Fruit fly (Drosophila melanogaster) whole organism, embryonic: ENCODE measurements around the gene Mrtf.
A peak's percentile ranks its signal among the peaks of the same experiment; 100 is the strongest.

Experiments used
- Ada2b ChIP-seq: fragments of 200-800 bp; sonication (Bioruptor generic); IDR thresholded peaks from 2 replicates; pipeline ENCODE4 v1.3.6; 2022; ENCODE audit warnings: missing biosample characterization, missing genetic modification characterization
- Adf1 ChIP-seq: fragments of 200-800 bp; sonication (Bioruptor generic); IDR thresholded peaks from 2 replicates; pipeline ENCODE4 v1.3.6; 2022; ENCODE audit warnings: missing biosample characterization, missing genetic modification characterization
- BEAF-32 ChIP-seq: fragments of 200-800 bp; sonication (Bioruptor generic); optimal IDR thresholded peaks from 3 replicates; lab custom pipeline; 2017; ENCODE audit warnings: missing biosample characterization, missing genetic modification characterization, mild to moderate bottlenecking, moderate library complexity, missing genetic modification reagents
- Blimp-1 ChIP-seq: fragments of 200-800 bp; sonication (Bioruptor generic); optimal IDR thresholded peaks from 3 replicates; lab custom pipeline; 2018; ENCODE audit warnings: missing biosample characterization, missing genetic modification characterization, mild to moderate bottlenecking, moderate library complexity, missing genetic modification reagents
- CG10321 ChIP-seq: fragments of 200-800 bp; sonication (Bioruptor generic); IDR thresholded peaks from 2 replicates; pipeline ENCODE4 v1.3.6; 2022; ENCODE audit warnings: missing biosample characterization, missing genetic modification characterization
- CG11504 ChIP-seq: fragments of 200-800 bp; sonication (Bioruptor generic); optimal IDR thresholded peaks from 3 replicates; lab custom pipeline; 2019; ENCODE audit warnings: missing biosample characterization, mild to moderate bottlenecking, missing genetic modification characterization, moderate library complexity
- CG12104 ChIP-seq: fragments of 200-800 bp; sonication (Bioruptor generic); optimal IDR thresholded peaks from 3 replicates; lab custom pipeline; 2016; ENCODE audit warnings: missing biosample characterization, missing genetic modification characterization
- CG14441 ChIP-seq: fragments of 200-800 bp; sonication (Bioruptor generic); IDR thresholded peaks from 2 replicates; pipeline ENCODE4 v1.3.6; 2022; ENCODE audit warnings: missing biosample characterization, missing genetic modification characterization
- CG15479 ChIP-seq: fragments of 200-800 bp; sonication (Bioruptor generic); optimal IDR thresholded peaks from 3 replicates; lab custom pipeline; 2019; ENCODE audit warnings: missing biosample characterization, mild to moderate bottlenecking, missing genetic modification characterization, moderate library complexity
- CG17612 ChIP-seq: fragments of 200-800 bp; sonication (Bioruptor generic); IDR thresholded peaks from 2 replicates; pipeline ENCODE4 v1.3.6; 2022; ENCODE audit warnings: missing biosample characterization, missing genetic modification characterization
- CG17829 ChIP-seq: fragments of 200-800 bp; optimal IDR thresholded peaks from 2 replicates; lab custom pipeline; 2019; ENCODE audit warnings: missing biosample characterization, mild to moderate bottlenecking, missing genetic modification characterization, moderate library complexity
- CG18262 ChIP-seq: fragments of 200-800 bp; optimal IDR thresholded peaks from 3 replicates; lab custom pipeline; 2019; ENCODE audit warnings: missing biosample characterization, mild to moderate bottlenecking, missing genetic modification characterization, moderate library complexity
- CG1832 ChIP-seq: fragments of 200-800 bp; sonication (Bioruptor generic); optimal IDR thresholded peaks from 2 replicates; lab custom pipeline; 2017; ENCODE audit warnings: missing biosample characterization, mild to moderate bottlenecking, missing genetic modification characterization, inconsistent platforms
- CG2116 ChIP-seq: fragments of 200-800 bp; sonication (Bioruptor generic); optimal IDR thresholded peaks from 3 replicates; lab custom pipeline; 2018; ENCODE audit warnings: missing biosample characterization, mild to moderate bottlenecking, missing genetic modification characterization
- CG2199 ChIP-seq: fragments of 200-800 bp; sonication (Bioruptor generic); IDR thresholded peaks from 3 replicates; pipeline ENCODE4 v1.3.6; 2022; ENCODE audit warnings: missing biosample characterization, missing genetic modification characterization
- CG2712 ChIP-seq: fragments of 200-800 bp; optimal IDR thresholded peaks from 3 replicates; lab custom pipeline; 2019; ENCODE audit warnings: missing biosample characterization, mild to moderate bottlenecking, missing genetic modification characterization, moderate library complexity
- CG32772 ChIP-seq: fragments of 200-800 bp; sonication (Bioruptor generic); IDR thresholded peaks from 2 replicates; pipeline ENCODE4 v1.3.6; 2022; ENCODE audit warnings: missing biosample characterization, missing genetic modification characterization
- CG4424 ChIP-seq: fragments of 200-800 bp; sonication (Bioruptor generic); optimal IDR thresholded peaks from 3 replicates; lab custom pipeline; 2016; ENCODE audit warnings: missing biosample characterization, missing genetic modification characterization
- CG7745 ChIP-seq: fragments of 200-800 bp; sonication (Bioruptor generic); optimal IDR thresholded peaks from 2 replicates; lab custom pipeline; 2018; ENCODE audit warnings: missing biosample characterization, mild to moderate bottlenecking, missing genetic modification characterization, moderate library complexity
- CG8290 ChIP-seq, 3 experiments: fragments of 200-800 bp; sonication (Bioruptor generic); optimal IDR thresholded peaks; 2 replicates each; lab custom pipeline; 2016 to 2019; ENCODE audit warnings: missing biosample characterization in 3 of 3, missing genetic modification characterization in 3 of 3, mild to moderate bottlenecking in 2 of 3, moderate library complexity in 1 of 3
- CG9876 ChIP-seq: fragments of 200-800 bp; sonication (Bioruptor generic); optimal IDR thresholded peaks from 2 replicates; lab custom pipeline; 2016; ENCODE audit warnings: missing biosample characterization, missing genetic modification characterization
- D ChIP-seq, 2 experiments: fragments of 200-800 bp in 1 of 2; fragments of >200 bp in 1 of 2; sonication (Bioruptor generic) in 1 of 2; optimal IDR thresholded peaks; 2 replicates in 1 of 2; 3 replicates in 1 of 2; lab custom pipeline; 2017; ENCODE audit warnings: mild to moderate bottlenecking in 1 of 2, missing biosample characterization in 1 of 2, missing genetic modification characterization in 1 of 2, missing genetic modification reagents in 1 of 2
- D19A ChIP-seq: fragments of 200-800 bp; optimal IDR thresholded peaks from 3 replicates; lab custom pipeline; 2019; ENCODE audit warnings: missing biosample characterization, mild to moderate bottlenecking, missing genetic modification characterization, moderate library complexity
- D19B ChIP-seq: fragments of 200-800 bp; sonication (Bioruptor generic); optimal IDR thresholded peaks from 2 replicates; lab custom pipeline; 2017; ENCODE audit warnings: missing biosample characterization, mild to moderate bottlenecking, missing genetic modification characterization
- Dek ChIP-seq: fragments of 200-800 bp; sonication (Bioruptor generic); optimal IDR thresholded peaks from 3 replicates; lab custom pipeline; 2019; ENCODE audit warnings: missing biosample characterization, mild to moderate bottlenecking, missing genetic modification characterization, moderate library complexity
- Dip2 ChIP-seq: fragments of 200-800 bp; sonication (Bioruptor generic); IDR thresholded peaks from 2 replicates; pipeline ENCODE4 v1.3.6; 2022; ENCODE audit warnings: missing biosample characterization, missing genetic modification characterization
- Dp ChIP-seq: fragments of 200-800 bp; sonication (Bioruptor generic); optimal IDR thresholded peaks from 2 replicates; lab custom pipeline; 2018; ENCODE audit warnings: missing biosample characterization, mild to moderate bottlenecking, missing genetic modification characterization, moderate library complexity
- Gsc ChIP-seq: fragments of 200-800 bp; sonication (Bioruptor generic); IDR thresholded peaks from 2 replicates; pipeline ENCODE4 v1.3.6; 2022; ENCODE audit warnings: missing biosample characterization, missing genetic modification characterization
- Optix ChIP-seq: fragments of 200-800 bp; sonication (Bioruptor generic); IDR thresholded peaks from 3 replicates; pipeline ENCODE4 v1.3.6; 2022; ENCODE audit warnings: missing biosample characterization, missing genetic modification characterization
- Xrp1 ChIP-seq: fragments of 200-800 bp; sonication (Bioruptor generic); IDR thresholded peaks from 2 replicates; pipeline ENCODE4 v1.3.6; 2022; ENCODE audit warnings: missing biosample characterization, missing genetic modification characterization
- bbx ChIP-seq: fragments of 200-800 bp; sonication (Bioruptor generic); IDR thresholded peaks from 2 replicates; pipeline ENCODE4 v1.3.6; 2022; ENCODE audit warnings: missing biosample characterization, missing genetic modification characterization; ENCODE audit not compliant: partially characterized antibody
- ci ChIP-seq: fragments of 200-800 bp; sonication (Bioruptor generic); IDR thresholded peaks from 3 replicates; pipeline ENCODE4 v1.3.6; 2022; ENCODE audit warnings: missing biosample characterization, missing genetic modification characterization
- dmrt99B ChIP-seq: fragments of 200-800 bp; sonication (Bioruptor generic); optimal IDR thresholded peaks from 2 replicates; lab custom pipeline; 2018; ENCODE audit warnings: missing biosample characterization, mild to moderate bottlenecking, missing genetic modification characterization, moderate library complexity
- dysf ChIP-seq: fragments of 200-800 bp; sonication (Bioruptor generic); IDR thresholded peaks from 3 replicates; pipeline ENCODE4 v1.3.6; 2022; ENCODE audit warnings: missing biosample characterization, missing genetic modification characterization
- ewg ChIP-seq: fragments of 200-800 bp; sonication (Bioruptor generic); optimal IDR thresholded peaks from 3 replicates; lab custom pipeline; 2017; ENCODE audit warnings: mild to moderate bottlenecking, missing biosample characterization, missing genetic modification reagents, missing genetic modification characterization
- grau ChIP-seq: fragments of 200-800 bp; optimal IDR thresholded peaks from 3 replicates; lab custom pipeline; 2019; ENCODE audit warnings: missing biosample characterization, mild to moderate bottlenecking, missing genetic modification characterization, moderate library complexity
- h ChIP-seq: fragments of >200 bp; optimal IDR thresholded peaks from 2 replicates; lab custom pipeline; 2017
- kni ChIP-seq: fragments of 200-800 bp; sonication (Bioruptor generic); optimal IDR thresholded peaks from 3 replicates; lab custom pipeline; 2017; ENCODE audit warnings: mild to moderate bottlenecking, missing biosample characterization, missing genetic modification reagents, missing genetic modification characterization
- lbe ChIP-seq: fragments of 200-800 bp; sonication (Bioruptor generic); optimal IDR thresholded peaks from 2 replicates; lab custom pipeline; 2016; ENCODE audit warnings: missing biosample characterization, mild to moderate bottlenecking, missing genetic modification characterization
- lilli ChIP-seq: fragments of 200-800 bp; sonication (Bioruptor generic); optimal IDR thresholded peaks from 3 replicates; lab custom pipeline; 2016; ENCODE audit warnings: missing biosample characterization, missing genetic modification characterization
- nom ChIP-seq: fragments of 200-800 bp; sonication (Bioruptor generic); optimal IDR thresholded peaks from 2 replicates; lab custom pipeline; 2017; ENCODE audit warnings: missing biosample characterization, missing genetic modification characterization, mild to moderate bottlenecking, moderate library complexity, missing genetic modification reagents
- oc ChIP-seq: fragments of 200-800 bp; sonication (Bioruptor generic); optimal IDR thresholded peaks from 2 replicates; lab custom pipeline; 2018; ENCODE audit warnings: missing biosample characterization, mild to moderate bottlenecking, missing genetic modification characterization, moderate library complexity
- otp ChIP-seq: fragments of 200-800 bp; sonication (Bioruptor generic); IDR thresholded peaks from 3 replicates; pipeline ENCODE4, ENCODE4 v1.3.6; 2022; ENCODE audit warnings: missing biosample characterization, missing genetic modification characterization
- row ChIP-seq: fragments of 200-800 bp; sonication (Bioruptor generic); IDR thresholded peaks from 3 replicates; pipeline ENCODE4 v1.3.6; 2022; ENCODE audit warnings: missing biosample characterization, missing genetic modification characterization
- sob ChIP-seq: fragments of 200-800 bp; sonication (Bioruptor generic); IDR thresholded peaks from 2 replicates; pipeline ENCODE4 v1.3.6; 2022; ENCODE audit warnings: missing biosample characterization, missing genetic modification characterization
- tap ChIP-seq: fragments of 200-800 bp; optimal IDR thresholded peaks from 3 replicates; lab custom pipeline; 2019; ENCODE audit warnings: missing biosample characterization, mild to moderate bottlenecking, missing genetic modification characterization, moderate library complexity
- vvl ChIP-seq: fragments of 200-800 bp; sonication (Bioruptor generic); IDR thresholded peaks from 2 replicates; pipeline ENCODE4 v1.3.6; 2022; ENCODE audit warnings: missing biosample characterization, missing genetic modification characterization
- zen ChIP-seq: fragments of 200-800 bp; sonication (Bioruptor generic); optimal IDR thresholded peaks from 3 replicates; lab custom pipeline; 2018; ENCODE audit warnings: missing biosample characterization, mild to moderate bottlenecking, missing genetic modification characterization, moderate library complexity

The Mrtf gene

dm6 chr3L:2808278-2808892 lies 42.0 kb upstream of the Mrtf start (continued):
- TF ChIP-seq D (optimal IDR thresholded peaks at IDR 0.05; lab: Kevin White, UChicago): no peak
- peak; percentile 0 for TF ChIP-seq D (GFP tag; optimal IDR thresholded peaks at IDR 0.05; lab: Kevin White, UChicago)
- no peak for TF ChIP-seq Dip2 (GFP tag; lab: Robert Waterston, UW)
- no peak for TF ChIP-seq oc (tag; lab: Kevin White, UChicago)
- no peak for TF ChIP-seq bbx (GFP tag; lab: Robert Waterston, UW)
- TF ChIP-seq ci (GFP tag; lab: Robert Waterston, UW): peak; percentile 35; the same call in 1 of the 3 replicates
- TF ChIP-seq Adf1 (GFP tag; lab: Robert Waterston, UW): no peak
- no peak for TF ChIP-seq sob (GFP tag; lab: Robert Waterston, UW)
- TF ChIP-seq lilli (GFP tag; lab: Kevin White, UChicago): peak; percentile 22
- no peak for TF ChIP-seq CG8290 (GFP tag; optimal IDR thresholded peaks at IDR 0.05; lab: Kevin White, UChicago)
- TF ChIP-seq CG8290 (tag; optimal IDR thresholded peaks at IDR 0.05; lab: Kevin White, UChicago): peak in 1 of 2 experiments; percentile 16
- TF ChIP-seq Optix (GFP tag; lab: Robert Waterston, UW): 0 out of 3 replicates have a peak, but pooled peaks have one; percentile 13
- TF ChIP-seq Blimp-1 (GFP tag; lab: Kevin White, UChicago): peak; percentile 20
- peak; percentile 80 for TF ChIP-seq CG7745 (tag; lab: Kevin White, UChicago)
- no peak for TF ChIP-seq CG2116
- peak; percentile 1 for TF ChIP-seq CG18262
- TF ChIP-seq ewg (GFP tag; lab: Kevin White, UChicago): peak; percentile 3
- no peak for TF ChIP-seq dmrt99B
- TF ChIP-seq dysf (GFP tag; lab: Robert Waterston, UW): peak; percentile 11; the same call in 1 of the 3 replicates
- peak; percentile 45 for TF ChIP-seq kni (GFP tag; lab: Kevin White, UChicago)
- TF ChIP-seq CG32772: peak; percentile 56
- 0 out of 2 replicates have a peak, but pooled peaks have one; percentile 12 for TF ChIP-seq CG17612 (GFP tag; lab: Robert Waterston, UW)
- peak; percentile 29; the same call in 1 of the 2 replicates for TF ChIP-seq vvl (GFP tag; lab: Robert Waterston, UW)
- TF ChIP-seq CG14441: peak; percentile 28; the same call in 1 of the 2 replicates
- TF ChIP-seq CG15479 (GFP tag; lab: Kevin White, UChicago): peak; percentile 22
- peak; percentile 94 for TF ChIP-seq CG1832 (GFP tag; lab: Kevin White, UChicago)
- TF ChIP-seq otp (GFP tag; lab: Robert Waterston, UW): 0 out of 3 replicates have a peak, but pooled peaks have one; percentile 6
- TF ChIP-seq row (GFP tag; lab: Robert Waterston, UW): 0 out of 3 replicates have a peak, but pooled peaks have one; percentile 22
- TF ChIP-seq Dp (GFP tag; lab: Kevin White, UChicago): no peak
- TF ChIP-seq CG2199 (GFP tag; lab: Robert Waterston, UW): peak; percentile 48; the same call in 1 of the 3 replicates
- TF ChIP-seq CG2712: peak; percentile 16
- TF ChIP-seq CG11504 (tag; lab: Kevin White, UChicago): peak; percentile 15
- TF ChIP-seq zen (tag; lab: Kevin White, UChicago): peak; percentile 33
- peak; percentile 18 for TF ChIP-seq grau
- peak; percentile 93 for TF ChIP-seq nom (GFP tag; lab: Kevin White, UChicago)
- TF ChIP-seq lbe (GFP tag; lab: Kevin White, UChicago): peak; percentile 22
- TF ChIP-seq Xrp1 (GFP tag; lab: Robert Waterston, UW): peak; percentile 22; the same call in 1 of the 2 replicates
- peak; percentile 78 for TF ChIP-seq CG10321
- no peak for TF ChIP-seq tap (tag; lab: Kevin White, UChicago)
- no peak for TF ChIP-seq Gsc (GFP tag; lab: Robert Waterston, UW)
- TF ChIP-seq D19B (GFP tag; lab: Kevin White, UChicago): no peak
- TF ChIP-seq h: no peak
- no peak for TF ChIP-seq BEAF-32
- TF ChIP-seq Dek (tag; lab: Kevin White, UChicago): no peak
- no peak for TF ChIP-seq Ada2b (GFP tag; lab: Robert Waterston, UW)
- peak; percentile 17 for TF ChIP-seq CG17829
- TF ChIP-seq CG12104 (GFP tag; lab: Kevin White, UChicago): no peak
- TF ChIP-seq CG4424 (GFP tag; lab: Kevin White, UChicago): peak; percentile 7
- TF ChIP-seq D19A (tag; lab: Kevin White, UChicago): peak; percentile 13
- no peak for TF ChIP-seq CG9876
